Fruit fly (Drosophila melanogaster) whole organism, embryonic: ENCODE data around the gene Kr-h2.

Experiments used
- Ada2b ChIP-seq: fragments of 200-800 bp; sonication (Bioruptor generic); IDR thresholded peaks from 2 replicates; pipeline ENCODE4 v1.3.6; 2022; ENCODE audit warnings: missing biosample characterization, missing genetic modification characterization
- Antp ChIP-seq: fragments of 200-800 bp; sonication (Bioruptor generic); optimal IDR thresholded peaks from 3 replicates; lab custom pipeline; 2016; ENCODE audit warnings: missing biosample characterization, missing genetic modification characterization
- Atf3 ChIP-seq: fragments of 200-800 bp; sonication (Bioruptor generic); optimal IDR thresholded peaks from 3 replicates; lab custom pipeline; 2016; ENCODE audit warnings: missing biosample characterization, missing genetic modification characterization
- CG10274 ChIP-seq: fragments of 200-800 bp; sonication (Bioruptor generic); optimal IDR thresholded peaks from 3 replicates; lab custom pipeline; 2017; ENCODE audit warnings: missing biosample characterization, mild to moderate bottlenecking, missing genetic modification characterization
- CG10543 ChIP-seq: fragments of 200-800 bp; sonication (Bioruptor generic); optimal IDR thresholded peaks from 3 replicates; lab custom pipeline; 2017; ENCODE audit warnings: missing biosample characterization, mild to moderate bottlenecking, missing genetic modification characterization, moderate library complexity
- CG11093 ChIP-seq: fragments of 200-800 bp; sonication (Bioruptor generic); IDR thresholded peaks from 3 replicates; pipeline ENCODE4 v1.3.6; 2022; ENCODE audit warnings: missing biosample characterization, missing genetic modification characterization
- CG13894 ChIP-seq: fragments of 200-800 bp; sonication (Bioruptor generic); optimal IDR thresholded peaks from 3 replicates; lab custom pipeline; 2018; ENCODE audit warnings: missing biosample characterization, mild to moderate bottlenecking, missing genetic modification characterization, moderate library complexity
- CG14965 ChIP-seq: fragments of 200-800 bp; sonication (Bioruptor generic); optimal IDR thresholded peaks from 2 replicates; lab custom pipeline; 2016; ENCODE audit warnings: missing biosample characterization, missing genetic modification characterization, borderline replicate concordance
- CG18476 ChIP-seq: fragments of 200-800 bp; sonication (Bioruptor generic); optimal IDR thresholded peaks from 2 replicates; lab custom pipeline; 2016; ENCODE audit warnings: missing biosample characterization, mild to moderate bottlenecking, missing genetic modification characterization
- CG31441 ChIP-seq: fragments of 200-800 bp; sonication (Bioruptor generic); IDR thresholded peaks from 2 replicates; pipeline ENCODE4 v1.3.6; 2022; ENCODE audit warnings: missing biosample characterization, missing genetic modification characterization
- CG3163 ChIP-seq: fragments of 200-800 bp; sonication (Bioruptor generic); optimal IDR thresholded peaks from 3 replicates; lab custom pipeline; 2016; ENCODE audit warnings: missing biosample characterization, missing genetic modification characterization
- CG3407 ChIP-seq: fragments of 200-800 bp; sonication (Bioruptor generic); optimal IDR thresholded peaks from 2 replicates; lab custom pipeline; 2018; ENCODE audit warnings: missing biosample characterization, mild to moderate bottlenecking, missing genetic modification characterization
- CG3995 ChIP-seq: fragments of 200-800 bp; sonication (Bioruptor generic); optimal IDR thresholded peaks from 3 replicates; lab custom pipeline; 2016; ENCODE audit warnings: missing biosample characterization, missing genetic modification characterization
- CG4360 ChIP-seq: fragments of 200-800 bp; sonication (Bioruptor generic); IDR thresholded peaks from 2 replicates; pipeline ENCODE4 v1.3.6; 2022; ENCODE audit warnings: missing biosample characterization, missing genetic modification characterization
- CG7556 ChIP-seq: fragments of 200-800 bp; sonication (Bioruptor generic); optimal IDR thresholded peaks from 2 replicates; lab custom pipeline; 2017; ENCODE audit warnings: missing biosample characterization, mild to moderate bottlenecking, missing genetic modification characterization
- CG7928 ChIP-seq: fragments of 200-800 bp; sonication (Bioruptor generic); optimal IDR thresholded peaks from 2 replicates; lab custom pipeline; 2017; ENCODE audit warnings: missing biosample characterization, mild to moderate bottlenecking, missing genetic modification characterization
- CG7963 ChIP-seq: fragments of 200-800 bp; sonication (Bioruptor generic); IDR thresholded peaks from 3 replicates; pipeline ENCODE4 v1.3.6; 2022; ENCODE audit warnings: missing biosample characterization, missing genetic modification characterization; ENCODE audit not compliant: partially characterized antibody
- CG8281 ChIP-seq: fragments of 200-800 bp; sonication (Bioruptor generic); optimal IDR thresholded peaks from 2 replicates; lab custom pipeline; 2018; ENCODE audit warnings: missing biosample characterization, mild to moderate bottlenecking, missing genetic modification characterization, moderate library complexity
- CrebB ChIP-seq: fragments of 200-800 bp; sonication (Bioruptor generic); optimal IDR thresholded peaks from 3 replicates; lab custom pipeline; 2018; ENCODE audit warnings: missing biosample characterization, mild to moderate bottlenecking, missing genetic modification characterization
- D19B ChIP-seq: fragments of 200-800 bp; sonication (Bioruptor generic); optimal IDR thresholded peaks from 2 replicates; lab custom pipeline; 2017; ENCODE audit warnings: missing biosample characterization, mild to moderate bottlenecking, missing genetic modification characterization
- Drgx ChIP-seq: fragments of 200-800 bp; sonication (Bioruptor generic); IDR thresholded peaks from 2 replicates; pipeline ENCODE4 v1.3.6; 2022; ENCODE audit warnings: missing biosample characterization, missing genetic modification characterization
- Elba2 ChIP-seq: fragments of 200-800 bp; sonication (Bioruptor generic); optimal IDR thresholded peaks from 3 replicates; lab custom pipeline; 2016; ENCODE audit warnings: missing biosample characterization, missing genetic modification characterization
- Gsc ChIP-seq: fragments of 200-800 bp; sonication (Bioruptor generic); IDR thresholded peaks from 2 replicates; pipeline ENCODE4 v1.3.6; 2022; ENCODE audit warnings: missing biosample characterization, missing genetic modification characterization
- Gug ChIP-seq: fragments of 200-800 bp; sonication (Bioruptor generic); IDR thresholded peaks from 4 replicates; pipeline ENCODE4 v1.3.6; 2022; ENCODE audit warnings: missing biosample characterization, missing genetic modification characterization
- Med ChIP-seq: fragments of 200-800 bp; sonication (Bioruptor generic); peaks from one replicate; lab custom pipeline; 2016; ENCODE audit warnings: missing biosample characterization, missing genetic modification characterization, mild to moderate bottlenecking, inconsistent platforms, moderate library complexity
- Opbp ChIP-seq: fragments of 200-800 bp; sonication (Bioruptor generic); IDR thresholded peaks from 3 replicates; pipeline ENCODE4 v1.3.6; 2022; ENCODE audit warnings: missing biosample characterization, missing genetic modification characterization; ENCODE audit not compliant: partially characterized antibody
- PHDP ChIP-seq: fragments of 200-800 bp; sonication (Bioruptor generic); optimal IDR thresholded peaks from 3 replicates; lab custom pipeline; 2018; ENCODE audit warnings: missing biosample characterization, mild to moderate bottlenecking, missing genetic modification characterization, moderate library complexity
- Sry-β ChIP-seq: fragments of 200-800 bp; sonication (Bioruptor generic); optimal IDR thresholded peaks from 2 replicates; lab custom pipeline; 2018; ENCODE audit warnings: missing biosample characterization, mild to moderate bottlenecking, missing genetic modification characterization, moderate library complexity
- Stat92E ChIP-seq, 3 experiments: fragments of >200 bp in 2 of 3; fragments of 200-800 bp in 1 of 3; sonication (Bioruptor generic) in 1 of 3; optimal IDR thresholded peaks; 2 replicates each; lab custom pipeline; 2017 to 2019; ENCODE audit warnings: missing biosample characterization in 3 of 3, missing genetic modification characterization in 3 of 3, mild to moderate bottlenecking in 1 of 3, moderate library complexity in 1 of 3
- ac ChIP-seq: fragments of 200-800 bp; sonication (Bioruptor generic); optimal IDR thresholded peaks from 3 replicates; lab custom pipeline; 2017; ENCODE audit warnings: missing biosample characterization, mild to moderate bottlenecking, missing genetic modification characterization
- ara ChIP-seq: fragments of 200-800 bp; sonication (Bioruptor generic); IDR thresholded peaks from 2 replicates; pipeline ENCODE4 v1.3.6; 2022; ENCODE audit warnings: missing biosample characterization, missing genetic modification characterization
- ato ChIP-seq: fragments of 200-800 bp; sonication (Bioruptor generic); IDR thresholded peaks from 2 replicates; pipeline ENCODE4 v1.3.6; 2022; ENCODE audit warnings: missing biosample characterization, missing genetic modification characterization; ENCODE audit not compliant: partially characterized antibody
- bsh ChIP-seq, 2 experiments: fragments of 200-800 bp; sonication (Bioruptor generic); optimal IDR thresholded peaks; 2 replicates each; lab custom pipeline; 2017 to 2018; ENCODE audit warnings: mild to moderate bottlenecking in 2 of 2, missing biosample characterization in 2 of 2, missing genetic modification characterization in 2 of 2, moderate library complexity in 1 of 2
- dati ChIP-seq: fragments of 200-800 bp; sonication (Bioruptor generic); IDR thresholded peaks from 2 replicates; pipeline ENCODE4 v1.3.6; 2022; ENCODE audit warnings: missing biosample characterization, missing genetic modification characterization
- dimm ChIP-seq: fragments of 200-800 bp; sonication (Bioruptor generic); IDR thresholded peaks from 2 replicates; pipeline ENCODE4 v1.3.6; 2022; ENCODE audit warnings: missing biosample characterization, missing genetic modification characterization
- fd102C ChIP-seq: fragments of 200-800 bp; sonication (Bioruptor generic); optimal IDR thresholded peaks from 2 replicates; lab custom pipeline; 2018; ENCODE audit warnings: missing biosample characterization, mild to moderate bottlenecking, missing genetic modification characterization, moderate library complexity
- ftz-f1 ChIP-seq: fragments of 200-800 bp; sonication (Bioruptor generic); optimal IDR thresholded peaks from 2 replicates; lab custom pipeline; 2016; ENCODE audit warnings: missing biosample characterization, missing genetic modification characterization
- gro ChIP-seq: fragments of 200-800 bp; sonication (Bioruptor generic); optimal IDR thresholded peaks from 2 replicates; lab custom pipeline; 2016; ENCODE audit warnings: missing biosample characterization, missing genetic modification characterization
- hkb ChIP-seq, 2 experiments: fragments of 200-800 bp in 1 of 2; fragments of >200 bp in 1 of 2; sonication (Bioruptor generic) in 1 of 2; IDR thresholded peaks in 1 of 2; optimal IDR thresholded peaks in 1 of 2; 2 replicates each; pipeline versions ENCODE4 v1.3.6 to Lab custom; 2017 to 2022; ENCODE audit warnings: missing biosample characterization in 1 of 2, missing genetic modification characterization in 1 of 2
- kay ChIP-seq: fragments of 200-800 bp; sonication (Bioruptor generic); optimal IDR thresholded peaks from 2 replicates; lab custom pipeline; 2016; ENCODE audit warnings: missing biosample characterization, missing genetic modification characterization
- ken ChIP-seq: fragments of 200-800 bp; sonication (Bioruptor generic); IDR thresholded peaks from 3 replicates; pipeline ENCODE4 v1.3.6; 2022; ENCODE audit warnings: missing biosample characterization, missing genetic modification characterization
- mam ChIP-seq: fragments of 200-800 bp; sonication (Bioruptor generic); optimal IDR thresholded peaks from 3 replicates; lab custom pipeline; 2016; ENCODE audit warnings: missing biosample characterization, missing genetic modification characterization
- peb ChIP-seq: fragments of 200-800 bp; sonication (Bioruptor generic); IDR thresholded peaks from 2 replicates; pipeline ENCODE4 v1.3.6; 2022; ENCODE audit warnings: missing biosample characterization, missing genetic modification characterization
- pita ChIP-seq: fragments of 200-800 bp; sonication (Bioruptor generic); optimal IDR thresholded peaks from 2 replicates; lab custom pipeline; 2017; ENCODE audit warnings: missing biosample characterization, mild to moderate bottlenecking, missing genetic modification characterization
- schlank ChIP-seq: fragments of 200-800 bp; sonication (Bioruptor generic); optimal IDR thresholded peaks from 2 replicates; lab custom pipeline; 2018; ENCODE audit warnings: missing biosample characterization, mild to moderate bottlenecking, missing genetic modification characterization
- sd ChIP-seq: fragments of 200-800 bp; sonication (Bioruptor generic); optimal IDR thresholded peaks from 3 replicates; lab custom pipeline; 2018; ENCODE audit warnings: missing biosample characterization, mild to moderate bottlenecking, missing genetic modification characterization, moderate library complexity
- slbo ChIP-seq: fragments of 200-800 bp; sonication (Bioruptor generic); IDR thresholded peaks from 2 replicates; pipeline ENCODE4 v1.3.6; 2022; ENCODE audit warnings: missing biosample characterization, missing genetic modification characterization

Gene Kr-h2

dm6 chr2L:6088371-6089365 lies 17.9 kb downstream of the Kr-h2 start (continued):
- TF ChIP-seq CG7963 (GFP tag; lab: Robert Waterston, UW): no peak
- TF ChIP-seq Ada2b (GFP tag; lab: Robert Waterston, UW): 0 out of 2 replicates have a peak, but pooled peaks have one; percentile 26
- TF ChIP-seq CG13894 (tag; lab: Kevin White, UChicago): peak; percentile 86
- no peak for TF ChIP-seq CG10274
- peak; percentile 68 for TF ChIP-seq CG7556 (GFP tag; lab: Kevin White, UChicago)
- TF ChIP-seq Med (GFP tag; lab: Kevin White, UChicago): peak; percentile 97
- TF ChIP-seq Elba2 (GFP tag; lab: Kevin White, UChicago): peak; percentile 59
- TF ChIP-seq CG11093 (GFP tag; lab: Robert Waterston, UW): no peak
- no peak for TF ChIP-seq Antp (GFP tag; lab: Kevin White, UChicago)
- TF ChIP-seq CG8281 (tag; lab: Kevin White, UChicago): peak; percentile 39
- no peak for TF ChIP-seq CG3995 (GFP tag; lab: Kevin White, UChicago)
- no peak for TF ChIP-seq D19B (GFP tag; lab: Kevin White, UChicago)
- TF ChIP-seq Sry-β: no peak
- peak; percentile 29 for TF ChIP-seq fd102C (GFP tag; lab: Kevin White, UChicago)
- TF ChIP-seq sd (tag; lab: Kevin White, UChicago): peak; percentile 87
- peak in 1 of 3 experiments; percentile 70 for TF ChIP-seq Stat92E (GFP tag; optimal IDR thresholded peaks at IDR 0.05; lab: Kevin White, UChicago)
- TF ChIP-seq bsh (GFP tag; optimal IDR thresholded peaks at IDR 0.05; lab: Kevin White, UChicago): peak in 1 of 2 experiments; percentile 13
- TF ChIP-seq peb (GFP tag; lab: Robert Waterston, UW): no peak
- no peak for TF ChIP-seq CG14965
- TF ChIP-seq CG4360: peak; percentile 93
- TF ChIP-seq schlank (tag; lab: Kevin White, UChicago): no peak
- no peak for TF ChIP-seq dati (GFP tag; lab: Robert Waterston, UW)
- no peak for TF ChIP-seq CG3407 (GFP tag; lab: Kevin White, UChicago)
- TF ChIP-seq CG31441 (GFP tag; lab: Robert Waterston, UW): 0 out of 2 replicates have a peak, but pooled peaks have one; percentile 13
- peak; percentile 82 for TF ChIP-seq Opbp (GFP tag; lab: Robert Waterston, UW)
- TF ChIP-seq kay (GFP tag; lab: Kevin White, UChicago): peak; percentile 93
- TF ChIP-seq slbo: peak; percentile 15; the same call in 1 of the 2 replicates
- no peak for TF ChIP-seq pita (GFP tag; lab: Kevin White, UChicago)
- peak; percentile 40 for TF ChIP-seq mam (GFP tag; lab: Kevin White, UChicago)
- no peak for TF ChIP-seq dimm (GFP tag; lab: Robert Waterston, UW)
- peak; percentile 57 for TF ChIP-seq ara (GFP tag; lab: Robert Waterston, UW)
- peak; percentile 47; the same call in 1 of the 2 replicates for TF ChIP-seq ato (GFP tag; lab: Robert Waterston, UW)
- no peak for TF ChIP-seq CG7928 (GFP tag; lab: Kevin White, UChicago)
- TF ChIP-seq CG10543: peak; percentile 98
- TF ChIP-seq Drgx (GFP tag; lab: Robert Waterston, UW): peak; percentile 34; the same call in 1 of the 2 replicates
- TF ChIP-seq PHDP (tag; lab: Kevin White, UChicago): peak; percentile 50
- peak; percentile 55 for TF ChIP-seq gro (GFP tag; lab: Kevin White, UChicago)
- no peak for TF ChIP-seq hkb (optimal IDR thresholded peaks at IDR 0.05; lab: Kevin White, UChicago)
- TF ChIP-seq hkb (GFP tag; IDR thresholded peaks at IDR 0.05; lab: Robert Waterston, UW): 0 out of 2 replicates have a peak, but pooled peaks have one; percentile 11
- peak; percentile 11 for TF ChIP-seq Atf3 (GFP tag; lab: Kevin White, UChicago)
- TF ChIP-seq Gsc (GFP tag; lab: Robert Waterston, UW): no peak
- TF ChIP-seq ken (GFP tag; lab: Robert Waterston, UW): peak; percentile 46; the same call in 1 of the 3 replicates
- no peak for TF ChIP-seq Gug
- no peak for TF ChIP-seq CG18476 (GFP tag; lab: Kevin White, UChicago)
- peak; percentile 62 for TF ChIP-seq CrebB
- TF ChIP-seq ftz-f1: peak; percentile 99
- peak; percentile 1 for TF ChIP-seq ac
- TF ChIP-seq CG3163 (GFP tag; lab: Kevin White, UChicago): peak; percentile 44
